Fruit fly (Drosophila melanogaster): ENCODE data around the gene CG9368.
A peak's percentile ranks its signal among the peaks of the same experiment; 100 is the strongest.

Gene CG9368

DNA sequence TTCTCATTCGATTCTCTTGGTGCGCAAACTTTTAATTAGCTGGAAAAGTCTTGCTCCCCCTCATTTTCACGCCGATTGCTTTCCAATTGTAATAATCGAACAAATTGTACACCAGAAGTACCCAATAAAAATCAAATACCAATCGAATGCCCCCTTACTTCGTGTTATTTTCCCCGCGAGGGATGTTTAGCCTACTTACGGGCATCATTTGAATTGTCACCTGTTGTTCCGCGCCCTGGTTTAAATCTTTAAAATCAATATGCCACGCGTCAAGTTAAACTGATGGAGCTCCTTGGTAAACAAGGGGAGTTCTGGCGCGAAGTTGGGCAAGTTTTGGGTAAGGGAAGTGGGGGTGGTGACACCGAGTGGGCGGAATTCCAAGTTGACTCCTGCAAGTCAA lies 44.9 kb downstream of the CG9368 start (continued):
- TF ChIP-seq CG16863 (GFP tag; optimal IDR thresholded peaks at IDR 0.05), result no peak
- TF ChIP-seq hbn (GFP tag; IDR thresholded peaks at IDR 0.05; ENCODE audit: partially characterized antibody), result no peak
- TF ChIP-seq vnd (GFP tag; IDR thresholded peaks at IDR 0.05; ENCODE audit: partially characterized antibody), result no peak
- TF ChIP-seq E2f2 (GFP tag; IDR thresholded peaks at IDR 0.05), result peak; percentile 31; the same call in 1 of the 2 replicates
- TF ChIP-seq Deaf1 (tag; optimal IDR thresholded peaks at IDR 0.05), result no peak
- TF ChIP-seq CG12071 (GFP tag; optimal IDR thresholded peaks at IDR 0.05), result no peak
- no peak for TF ChIP-seq grau (tag; optimal IDR thresholded peaks at IDR 0.05)
- TF ChIP-seq Adf1 (GFP tag; IDR thresholded peaks at IDR 0.05), result no peak
- TF ChIP-seq stwl (tag; optimal IDR thresholded peaks at IDR 0.05), result peak; percentile 19
- no peak for TF ChIP-seq CG14860 (GFP tag; IDR thresholded peaks at IDR 0.05; ENCODE audit: partially characterized antibody)
- TF ChIP-seq Doc3 (GFP tag; IDR thresholded peaks at IDR 0.05; ENCODE audit: partially characterized antibody), result no peak
- no peak for TF ChIP-seq MBD-R2 (GFP tag; IDR thresholded peaks at IDR 0.05)
- 0 out of 2 replicates have a peak, but pooled peaks have one; percentile 37 for TF ChIP-seq bbx (GFP tag; IDR thresholded peaks at IDR 0.05; ENCODE audit: partially characterized antibody)
- TF ChIP-seq fd96Cb (tag; optimal IDR thresholded peaks at IDR 0.05), result no peak
- no peak for TF ChIP-seq CG1602 (GFP tag; optimal IDR thresholded peaks at IDR 0.05)
- peak; percentile 83; the same call in 2 of the 3 replicates for TF ChIP-seq CG11560 (tag; IDR thresholded peaks at IDR 0.05)
- TF ChIP-seq HLH4C (GFP tag; IDR thresholded peaks at IDR 0.05; ENCODE audit: partially characterized antibody), result peak; percentile 47; the same call in 1 of the 3 replicates

DNA sequence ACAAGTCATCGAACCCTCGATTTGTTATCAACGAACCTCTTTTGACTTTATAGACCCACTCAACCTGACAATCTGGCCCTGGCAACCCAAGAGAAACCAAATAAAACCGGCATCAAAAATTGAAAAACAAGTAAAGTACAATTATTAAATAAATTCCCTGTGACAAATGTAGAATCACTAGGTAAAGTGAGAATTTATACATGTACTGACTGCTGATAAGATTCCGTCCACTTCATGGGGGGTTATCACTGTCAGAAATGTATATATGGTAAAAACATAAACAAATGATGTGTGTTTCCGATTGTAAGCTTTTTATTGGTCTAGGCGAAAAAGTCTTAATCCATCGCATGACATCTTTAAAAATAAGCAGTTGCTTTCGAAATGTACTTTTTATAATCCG lies 47.2 kb downstream of the CG9368 start:
- TF ChIP-seq exex (tag; optimal IDR thresholded peaks at IDR 0.05), result peak; percentile 73
- TF ChIP-seq CG12659 (GFP tag; optimal IDR thresholded peaks at IDR 0.05), result no peak
- no peak for TF ChIP-seq eyg (GFP tag; optimal IDR thresholded peaks at IDR 0.05)
- peak; percentile 25 for TF ChIP-seq CG34376 (GFP tag; optimal IDR thresholded peaks at IDR 0.05)
- peak; percentile 19 for TF ChIP-seq CG3995 (GFP tag; optimal IDR thresholded peaks at IDR 0.05)
- TF ChIP-seq sug (tag; optimal IDR thresholded peaks at IDR 0.05), result peak; percentile 98

dm6 chr3L:19649374-19649948 lies 48.0 kb downstream of the CG9368 start, which contains the start of gene Oat:
Gene Oat (minus strand): TSS chr3L:19649851.
- TF ChIP-seq Dp (GFP tag; optimal IDR thresholded peaks at IDR 0.05), result no peak
- peak; percentile 88 for TF ChIP-seq CG5180 (GFP tag; optimal IDR thresholded peaks at IDR 0.05)
- TF ChIP-seq CG12391 (tag; optimal IDR thresholded peaks at IDR 0.05), result no peak
- no peak for TF ChIP-seq CG8388 (GFP tag; optimal IDR thresholded peaks at IDR 0.05)
- no peak for TF ChIP-seq klu (GFP tag; IDR thresholded peaks at IDR 0.05)
- no peak for TF ChIP-seq pnt (GFP tag; optimal IDR thresholded peaks at IDR 0.05)
- no peak for TF ChIP-seq CG8924 (tag; optimal IDR thresholded peaks at IDR 0.05)
- 0 out of 2 replicates have a peak, but pooled peaks have one; percentile 8 for TF ChIP-seq Bgb (GFP tag; IDR thresholded peaks at IDR 0.05; ENCODE audit: partially characterized antibody)
- TF ChIP-seq Asciz (GFP tag; optimal IDR thresholded peaks at IDR 0.05), result no peak
- no peak for TF ChIP-seq pum (GFP tag; optimal IDR thresholded peaks at IDR 0.05)
- TF ChIP-seq GATAe (GFP tag; conservative IDR thresholded peaks at IDR 0.05), result no peak
- TF ChIP-seq sob (GFP tag; IDR thresholded peaks at IDR 0.05), result no peak
- no peak for TF ChIP-seq CG10321 (GFP tag; IDR thresholded peaks at IDR 0.05)
- no peak for TF ChIP-seq CG6813 (GFP tag; optimal IDR thresholded peaks at IDR 0.05)
- TF ChIP-seq yki (optimal IDR thresholded peaks at IDR 0.05), result no peak
- TF ChIP-seq ATbp (GFP tag; optimal IDR thresholded peaks at IDR 0.05), result no peak
- TF ChIP-seq CG34376 (GFP tag; optimal IDR thresholded peaks at IDR 0.05), result peak; percentile 50
- no peak for TF ChIP-seq CG17912 (GFP tag; optimal IDR thresholded peaks at IDR 0.05)
- no peak for TF ChIP-seq Rfx (GFP tag; IDR thresholded peaks at IDR 0.05)
- no peak for TF ChIP-seq CG17361 (GFP tag; IDR thresholded peaks at IDR 0.05)
- TF ChIP-seq CG2120 (GFP tag; optimal IDR thresholded peaks at IDR 0.05), result no peak
- no peak for TF ChIP-seq Myb (GFP tag; optimal IDR thresholded peaks at IDR 0.05)
- TF ChIP-seq Atf3 (GFP tag; optimal IDR thresholded peaks at IDR 0.05), result no peak
- TF ChIP-seq HmgZ (tag; optimal IDR thresholded peaks at IDR 0.05), result no peak
- TF ChIP-seq CG12744 (GFP tag; optimal IDR thresholded peaks at IDR 0.05), result no peak
- TF ChIP-seq Jarid2 (GFP tag; optimal IDR thresholded peaks at IDR 0.05), result peak; percentile 46
